Fruit fly (Drosophila melanogaster): ENCODE results near the gene RhoU.

Gene RhoU

dm6 chrX:10113910-10114790 is 27.8 kb downstream of the RhoU start:
- TF ChIP-seq dmrt99B (tag; optimal IDR thresholded peaks at IDR 0.05) (peak; percentile 38), Sox102F (GFP tag; optimal IDR thresholded peaks at IDR 0.05) (peak; percentile 46), row (GFP tag; IDR thresholded peaks at IDR 0.05) (0 out of 3 replicates have a peak, but pooled peaks have one; percentile 9), CG11504 (tag; optimal IDR thresholded peaks at IDR 0.05) (peak; percentile 45), CG4820 (GFP tag; optimal IDR thresholded peaks at IDR 0.05) (peak; percentile 15), bsh (GFP tag; optimal IDR thresholded peaks at IDR 0.05) (peak; percentile 14 to 68), Asciz (GFP tag; optimal IDR thresholded peaks at IDR 0.05) (peak; percentile 60), az2 (GFP tag; optimal IDR thresholded peaks at IDR 0.05) (peak; percentile 24), fd96Cb (tag; optimal IDR thresholded peaks at IDR 0.05) (peak; percentile 29), CG17829 (tag; optimal IDR thresholded peaks at IDR 0.05) (peak; percentile 26), gem (tag; optimal IDR thresholded peaks at IDR 0.05) (peak; percentile 54), prd (optimal IDR thresholded peaks at IDR 0.05) (no peak), prd (GFP tag; IDR thresholded peaks at IDR 0.05) (peak; percentile 16; the same call in 1 of the 3 replicates), ken (GFP tag; IDR thresholded peaks at IDR 0.05) (0 out of 3 replicates have a peak, but pooled peaks have one; percentile 26), Pdp1 (GFP tag; optimal IDR thresholded peaks at IDR 0.05) (peak in 1 of 2 experiments; percentile 4), CG7556 (GFP tag; optimal IDR thresholded peaks at IDR 0.05) (peak; percentile 13), Drgx (GFP tag; IDR thresholded peaks at IDR 0.05) (peak; percentile 32), ci (GFP tag; IDR thresholded peaks at IDR 0.05) (peak; percentile 40; the same call in 1 of the 3 replicates), sqz (GFP tag; optimal IDR thresholded peaks at IDR 0.05) (peak; percentile 68), D (optimal IDR thresholded peaks at IDR 0.05) (no peak), D (GFP tag; optimal IDR thresholded peaks at IDR 0.05) (peak; percentile 71), CG18262 (tag; optimal IDR thresholded peaks at IDR 0.05) (peak; percentile 48), CG2678 (tag; optimal IDR thresholded peaks at IDR 0.05) (peak; percentile 28), corto (GFP tag; optimal IDR thresholded peaks at IDR 0.05) (peak; percentile 23), CG4360 (GFP tag; IDR thresholded peaks at IDR 0.05) (peak; percentile 54), Mad (GFP tag; optimal IDR thresholded peaks at IDR 0.05) (no peak), CG15601 (tag; optimal IDR thresholded peaks at IDR 0.05) (peak; percentile 6), phol (tag; optimal IDR thresholded peaks at IDR 0.05) (peak; percentile 49), CG1529 (GFP tag; optimal IDR thresholded peaks at IDR 0.05) (peak; percentile 11), CG17359 (tag; optimal IDR thresholded peaks at IDR 0.05) (peak; percentile 14), CG34422 (GFP tag; IDR thresholded peaks at IDR 0.05) (no peak), CG31441 (GFP tag; IDR thresholded peaks at IDR 0.05) (peak; percentile 40; the same call in 1 of the 2 replicates), CG17361 (GFP tag; IDR thresholded peaks at IDR 0.05) (peak; percentile 41; the same call in 1 of the 3 replicates), CG2875 (GFP tag; optimal IDR thresholded peaks at IDR 0.05) (peak; percentile 12), CG7745 (tag; optimal IDR thresholded peaks at IDR 0.05) (no peak), NFAT (GFP tag; IDR thresholded peaks at IDR 0.05) (no peak), grau (tag; optimal IDR thresholded peaks at IDR 0.05) (peak; percentile 11), YL-1 (GFP tag; optimal IDR thresholded peaks at IDR 0.05) (no peak), CG10959 (GFP tag; IDR thresholded peaks at IDR 0.05) (no peak), eve (GFP tag; optimal IDR thresholded peaks at IDR 0.05) (peak in 1 of 2 experiments; percentile 65), Lhr (GFP tag; optimal IDR thresholded peaks at IDR 0.05) (no peak), tin (GFP tag; optimal IDR thresholded peaks at IDR 0.05) (no peak), CG14710 (tag; optimal IDR thresholded peaks at IDR 0.05) (peak; percentile 26), CkIIα-i1 (GFP tag; IDR thresholded peaks at IDR 0.05) (no peak), CG7839 (tag; optimal IDR thresholded peaks at IDR 0.05) (peak; percentile 4), hkb (optimal IDR thresholded peaks at IDR 0.05) (no peak), hkb (GFP tag; IDR thresholded peaks at IDR 0.05) (0 out of 2 replicates have a peak, but pooled peaks have one; percentile 27), CG14667 (GFP tag; IDR thresholded peaks at IDR 0.05) (no peak)

All from whole organism, embryonic.